Fruit fly (Drosophila melanogaster): ENCODE measurements around the gene nan.

DNA sequence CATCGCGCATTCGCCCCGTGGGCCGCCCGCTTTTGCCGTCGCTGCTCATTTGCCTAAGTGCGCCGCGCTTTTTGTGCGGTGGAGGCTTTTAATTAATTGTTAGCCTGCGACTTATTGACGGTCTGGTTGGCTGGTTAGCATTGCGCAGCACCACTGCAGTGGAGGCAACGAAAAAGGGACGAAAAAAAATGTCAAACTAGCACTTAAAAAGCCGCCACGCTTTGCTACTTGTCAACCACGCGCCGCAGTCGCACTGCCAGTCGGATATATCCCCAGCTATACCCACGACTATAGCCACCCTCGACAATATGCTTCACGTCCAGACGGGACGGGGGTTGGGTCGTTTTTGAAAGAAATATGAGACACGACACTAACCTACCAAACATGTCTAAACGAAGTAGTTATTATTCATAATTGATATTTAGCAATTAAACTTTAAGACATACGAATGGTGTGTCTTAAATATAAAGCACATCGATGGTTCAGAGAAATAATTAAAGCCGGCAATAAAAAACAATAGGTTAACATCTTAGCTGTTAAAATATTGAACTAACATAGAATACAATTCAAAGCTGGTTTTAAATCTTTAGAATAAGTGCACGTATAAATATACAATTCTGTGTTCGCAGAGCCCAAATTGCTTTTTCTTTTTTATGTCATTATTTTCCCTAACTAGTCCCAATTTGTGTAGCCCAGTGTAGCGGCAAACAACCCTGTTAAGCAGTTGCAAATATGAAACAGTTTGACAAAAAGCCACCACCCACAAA is 17.1 kb downstream of the nan start:
- no peak for TF ChIP-seq pan (optimal IDR thresholded peaks at IDR 0.05)
- no peak for TF ChIP-seq psq (optimal IDR thresholded peaks at IDR 0.05)
- TF ChIP-seq EcR (GFP tag; optimal IDR thresholded peaks at IDR 0.05) = no peak

Data from whole organism.